Fruit fly (Drosophila melanogaster): ENCODE measurements around the gene CG10366.

Gene CG10366

DNA sequence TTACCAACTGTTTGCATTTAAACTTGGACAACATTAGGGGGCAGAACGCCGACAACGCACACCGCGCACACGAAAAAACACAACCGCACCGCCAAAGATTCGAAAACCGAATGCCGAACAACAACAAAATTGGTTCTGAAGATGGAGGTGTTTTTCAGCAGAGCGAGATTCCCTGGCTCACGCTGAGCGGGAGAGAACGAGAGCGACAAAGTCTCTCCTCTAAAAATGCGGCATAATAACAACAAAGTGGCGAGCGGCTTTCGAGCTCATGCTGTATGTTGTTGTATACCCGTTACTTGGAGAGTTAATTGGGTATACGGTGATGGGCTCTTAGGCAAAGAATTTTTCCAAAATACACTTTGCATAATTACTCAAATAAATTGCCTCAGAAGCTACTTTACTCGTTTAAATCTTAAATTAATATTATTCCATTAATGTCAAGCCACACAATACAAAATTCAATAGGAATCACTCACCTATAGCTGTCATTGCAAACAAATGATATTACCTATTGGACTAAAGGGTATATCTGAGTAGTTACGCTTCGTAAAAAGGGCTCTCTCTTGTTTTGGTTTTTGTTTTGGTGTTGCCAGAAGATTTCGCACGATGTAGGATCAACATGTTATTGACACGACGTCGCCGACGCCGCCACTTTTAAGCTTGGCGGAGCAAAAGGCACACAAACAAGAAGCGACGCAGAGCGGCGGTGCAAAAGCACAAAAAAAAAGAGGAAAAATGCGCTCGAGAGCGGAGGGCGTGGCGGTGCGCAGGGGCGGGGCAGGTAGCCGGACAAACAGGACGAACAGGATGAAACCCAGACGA, 11.3 kb upstream of the CG10366 start (continued):
- TF ChIP-seq CG12071 (GFP tag; optimal IDR thresholded peaks at IDR 0.05), result peak; percentile 35
- peak; percentile 23 for TF ChIP-seq Hmx (GFP tag; optimal IDR thresholded peaks at IDR 0.05)
- TF ChIP-seq CG6272 (GFP tag; IDR thresholded peaks at IDR 0.05), result no peak
- TF ChIP-seq da (GFP tag; optimal IDR thresholded peaks at IDR 0.05), result no peak
- TF ChIP-seq CG9727 (GFP tag; optimal IDR thresholded peaks at IDR 0.05), result peak; percentile 72
- no peak for TF ChIP-seq pzg (GFP tag; optimal IDR thresholded peaks at IDR 0.05)
- TF ChIP-seq CG4820 (GFP tag; optimal IDR thresholded peaks at IDR 0.05), result peak; percentile 24
- TF ChIP-seq dpn (GFP tag; optimal IDR thresholded peaks at IDR 0.05), result peak; percentile 56 to 68
- no peak for TF ChIP-seq pb (GFP tag; optimal IDR thresholded peaks at IDR 0.05)
- TF ChIP-seq ro (GFP tag; IDR thresholded peaks at IDR 0.05), result no peak
- TF ChIP-seq CG10431 (GFP tag; optimal IDR thresholded peaks at IDR 0.05), result no peak
- TF ChIP-seq Gsc (GFP tag; IDR thresholded peaks at IDR 0.05), result no peak
- TF ChIP-seq sc (optimal IDR thresholded peaks at IDR 0.05), result no peak
- no peak for TF ChIP-seq sc (GFP tag; optimal IDR thresholded peaks at IDR 0.05)
- TF ChIP-seq ash1 (GFP tag; optimal IDR thresholded peaks at IDR 0.05), result no peak
- peak; percentile 19 for TF ChIP-seq kay (GFP tag; optimal IDR thresholded peaks at IDR 0.05)
- TF ChIP-seq D19A (tag; optimal IDR thresholded peaks at IDR 0.05), result peak; percentile 84
- no peak for TF ChIP-seq CG3838 (GFP tag; optimal IDR thresholded peaks at IDR 0.05)
- peak; percentile 72 for TF ChIP-seq Ptx1 (GFP tag; IDR thresholded peaks at IDR 0.05)
- TF ChIP-seq cas (GFP tag; IDR thresholded peaks at IDR 0.05), result no peak
- TF ChIP-seq unc-4 (GFP tag; IDR thresholded peaks at IDR 0.05; ENCODE audit: partially characterized antibody), result no peak
- peak; percentile 19 for TF ChIP-seq CG2875 (GFP tag; optimal IDR thresholded peaks at IDR 0.05)
- peak; percentile 75 for TF ChIP-seq dysf (GFP tag; IDR thresholded peaks at IDR 0.05)
- 0 out of 4 replicates have a peak, but pooled peaks have one; percentile 55 for TF ChIP-seq chinmo (GFP tag; IDR thresholded peaks at IDR 0.05; ENCODE audit: partially characterized antibody)
- peak; percentile 68 for TF ChIP-seq CG6254 (GFP tag; optimal IDR thresholded peaks at IDR 0.05)
- TF ChIP-seq CG11560 (tag; IDR thresholded peaks at IDR 0.05), result no peak
- TF ChIP-seq Nf-YC (tag; optimal IDR thresholded peaks at IDR 0.05), result peak; percentile 46
- peak; percentile 62 for TF ChIP-seq CG17361 (GFP tag; IDR thresholded peaks at IDR 0.05)
- TF ChIP-seq CG6175 (GFP tag; IDR thresholded peaks at IDR 0.05), result no peak
- TF ChIP-seq Opbp (GFP tag; IDR thresholded peaks at IDR 0.05; ENCODE audit: partially characterized antibody), result no peak; the same call in 2 of the 3 replicates
- no peak for TF ChIP-seq Neu2 (GFP tag; optimal IDR thresholded peaks at IDR 0.05; ENCODE audit: borderline replicate concordance)
- no peak for TF ChIP-seq Six4 (GFP tag; optimal IDR thresholded peaks at IDR 0.05)
- TF ChIP-seq CG34224 (GFP tag; IDR thresholded peaks at IDR 0.05; ENCODE audit: partially characterized antibody), result no peak; the same call in 2 of the 3 replicates
- peak in 1 of 2 experiments; percentile 66 for TF ChIP-seq Eip74EF (GFP tag; optimal IDR thresholded peaks at IDR 0.05)
- TF ChIP-seq Bdp1 (GFP tag; optimal IDR thresholded peaks at IDR 0.05), result peak; percentile 66
- no peak for TF ChIP-seq Jarid2 (GFP tag; optimal IDR thresholded peaks at IDR 0.05)
- no peak for TF ChIP-seq TFAM (GFP tag; optimal IDR thresholded peaks at IDR 0.05)
- no peak for TF ChIP-seq CG16813 (GFP tag; IDR thresholded peaks at IDR 0.05; ENCODE audit: partially characterized antibody)
- no peak for TF ChIP-seq eve (GFP tag; optimal IDR thresholded peaks at IDR 0.05)
- peak; percentile 35; the same call in 1 of the 4 replicates for TF ChIP-seq Gug (GFP tag; IDR thresholded peaks at IDR 0.05)
- TF ChIP-seq Hr39 (optimal IDR thresholded peaks at IDR 0.05), result no peak
- TF ChIP-seq mam (GFP tag; optimal IDR thresholded peaks at IDR 0.05), result peak; percentile 73
- no peak for TF ChIP-seq fd64A (GFP tag; optimal IDR thresholded peaks at IDR 0.05)
- TF ChIP-seq vfl (GFP tag; optimal IDR thresholded peaks at IDR 0.05), result peak; percentile 50
- TF ChIP-seq Sox100B (GFP tag; optimal IDR thresholded peaks at IDR 0.05), result peak; percentile 55
- peak; percentile 56 for TF ChIP-seq fd3F (GFP tag; optimal IDR thresholded peaks at IDR 0.05)
- peak; percentile 46; the same call in 1 of the 2 replicates for TF ChIP-seq CG3847 (GFP tag; IDR thresholded peaks at IDR 0.05)
- no peak for TF ChIP-seq gcm2 (GFP tag; optimal IDR thresholded peaks at IDR 0.05)
- TF ChIP-seq kni (GFP tag; optimal IDR thresholded peaks at IDR 0.05), result no peak

All from whole organism, embryonic.